Worm (Caenorhabditis elegans) whole organism, midembryonic: Measurements from ENCODE around the gene F48G7.4.
A peak's percentile ranks its signal among the peaks of the same experiment; 100 is the strongest.
"Not testable (repeated sequence)": the region's sequence is repeated elsewhere in the genome, so short reads cannot be mapped to it uniquely, and the experiment has no call there.

Source experiments
- T22C8.4 ChIP-seq: fragments of 200-800 bp; sonication (Bioruptor generic); IDR thresholded peaks from 2 replicates; pipeline ENCODE4 v1.3.6; 2022; ENCODE audit warnings: missing genetic modification characterization, missing compliant biosample characterization
- flt-1 ChIP-seq: fragments of 200-800 bp; sonication (Bioruptor generic); IDR thresholded peaks from 2 replicates; pipeline ENCODE4 v1.3.6; 2022; ENCODE audit warnings: missing genetic modification characterization, missing compliant biosample characterization
- klf-2 ChIP-seq: fragments of 200-800 bp; sonication (Bioruptor generic); conservative IDR thresholded peaks from 2 replicates; pipeline ENCODE4 v1.3.6; 2022; ENCODE audit warnings: missing genetic modification reagents, missing genetic modification characterization, missing compliant biosample characterization
- med-1 ChIP-seq: sonication (generic microtip); optimal IDR thresholded peaks from 2 replicates; lab custom pipeline; 2017; ENCODE audit warnings: missing genetic modification characterization, mild to moderate bottlenecking, missing compliant biosample characterization, antibody characterized with exemption, missing genetic modification reagents; ENCODE audit not compliant: insufficient read depth
- ref-1 ChIP-seq: fragments of 200-800 bp; sonication (Bioruptor generic); conservative IDR thresholded peaks from 2 replicates; pipeline ENCODE4 v1.3.6; 2022; ENCODE audit warnings: missing genetic modification reagents, missing genetic modification characterization, missing compliant biosample characterization
- tab-1 ChIP-seq: fragments of 200-800 bp; sonication (Bioruptor generic); IDR thresholded peaks from 2 replicates; pipeline ENCODE4 v1.3.6; 2022; ENCODE audit warnings: missing genetic modification characterization, missing compliant biosample characterization
- ztf-29 ChIP-seq: fragments of 200-800 bp; sonication (Bioruptor generic); IDR thresholded peaks from 2 replicates; pipeline ENCODE4 v1.3.6; 2022; ENCODE audit warnings: missing genetic modification reagents, missing genetic modification characterization, missing compliant biosample characterization

DNA sequence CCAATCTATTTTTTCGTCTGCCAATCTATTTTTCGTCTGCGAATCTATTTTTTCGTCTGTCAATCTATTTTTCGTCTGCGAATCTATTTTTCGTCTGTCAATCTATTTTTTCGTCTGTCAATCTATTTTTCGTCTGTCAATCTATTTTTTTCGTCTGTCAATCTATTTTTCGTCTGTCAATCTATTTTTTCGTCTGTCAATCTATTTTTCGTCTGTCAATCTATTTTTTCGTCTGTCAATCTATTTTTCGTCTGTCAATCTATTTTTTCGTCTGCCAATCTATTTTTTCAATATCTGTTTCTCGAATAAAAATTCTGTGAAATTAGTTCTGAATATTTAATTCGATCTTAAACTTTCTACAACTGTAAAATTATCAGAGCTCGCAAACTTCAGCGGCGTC is 38.9 kb downstream of the F48G7.4 start:
- not testable (repeated sequence) for TF ChIP-seq ref-1 (GFP tag; lab: Robert Waterston, UW); T22C8.4 (GFP tag; lab: Robert Waterston, UW); tab-1 (GFP tag; lab: Robert Waterston, UW); med-1 (GFP tag; lab: Kevin White, UChicago); ztf-29 (GFP tag; lab: Robert Waterston, UW)
- TF ChIP-seq klf-2 (GFP tag; lab: Robert Waterston, UW) (peak; percentile 59; the same call in 1 of the 2 replicates), flt-1 (peak; percentile 68; the same call in 1 of the 2 replicates)
